Worm (Caenorhabditis elegans) whole organism, late embryonic: ENCODE measurements around the gene E04F6.8.

ENCODE experiments used
- C08G9.2 ChIP-seq: sonication (generic microtip); optimal IDR thresholded peaks from 2 replicates; lab custom pipeline; 2016; ENCODE audit warnings: mild to moderate bottlenecking, missing genetic modification characterization, moderate library complexity, missing compliant biosample characterization
- C38D4.7 ChIP-seq: fragments of 200-800 bp; sonication (Bioruptor generic); optimal IDR thresholded peaks from 2 replicates; lab custom pipeline; 2018; ENCODE audit warnings: mild to moderate bottlenecking, missing genetic modification characterization, moderate library complexity, missing compliant biosample characterization
- F13H6.1 ChIP-seq: sonication (generic microtip); optimal IDR thresholded peaks from 2 replicates; lab custom pipeline; 2016; ENCODE audit warnings: missing genetic modification characterization, missing compliant biosample characterization
- K02D7.2 ChIP-seq: sonication (generic microtip); optimal IDR thresholded peaks from 2 replicates; lab custom pipeline; 2017; ENCODE audit warnings: mild to moderate bottlenecking, missing genetic modification characterization, missing compliant biosample characterization
- Y22D7AL.16 ChIP-seq: sonication (generic microtip); optimal IDR thresholded peaks from 2 replicates; lab custom pipeline; 2016; ENCODE audit warnings: missing genetic modification characterization, missing compliant biosample characterization
- ceh-19 ChIP-seq: fragments of 200-800 bp; sonication (Bioruptor generic); optimal IDR thresholded peaks from 2 replicates; lab custom pipeline; 2018; ENCODE audit warnings: mild to moderate bottlenecking, missing genetic modification characterization, missing compliant biosample characterization
- ceh-22 ChIP-seq: sonication (generic microtip); optimal IDR thresholded peaks from 2 replicates; lab custom pipeline; 2017; ENCODE audit warnings: missing biosample characterization, missing genetic modification characterization
- ceh-24 ChIP-seq: sonication (generic microtip); optimal IDR thresholded peaks from 2 replicates; lab custom pipeline; 2016; ENCODE audit warnings: mild to moderate bottlenecking, missing genetic modification characterization, missing compliant biosample characterization
- ceh-30 ChIP-seq: fragments of 150-350 bp; optimal IDR thresholded peaks from 2 replicates; lab custom pipeline; 2014; ENCODE audit warnings: missing biosample characterization, missing genetic modification characterization
- ceh-31 ChIP-seq: sonication (generic microtip); optimal IDR thresholded peaks from 2 replicates; lab custom pipeline; 2016; ENCODE audit warnings: missing genetic modification characterization, missing compliant biosample characterization
- ceh-34 ChIP-seq: sonication (generic microtip); optimal IDR thresholded peaks from 2 replicates; lab custom pipeline; 2016; ENCODE audit warnings: mild to moderate bottlenecking, missing genetic modification characterization, missing compliant biosample characterization
- ceh-48 ChIP-seq: sonication (generic microtip); optimal IDR thresholded peaks from 2 replicates; lab custom pipeline; 2016; ENCODE audit warnings: missing genetic modification characterization, inconsistent platforms, missing compliant biosample characterization
- dmd-4 ChIP-seq: sonication (generic microtip); optimal IDR thresholded peaks from 2 replicates; lab custom pipeline; 2016; ENCODE audit warnings: borderline replicate concordance, missing genetic modification characterization, missing compliant biosample characterization
- dve-1 ChIP-seq: sonication (generic microtip); optimal IDR thresholded peaks from 2 replicates; lab custom pipeline; 2017; ENCODE audit warnings: antibody characterized with exemption, mild to moderate bottlenecking, missing genetic modification characterization, missing compliant biosample characterization
- elt-2 ChIP-seq: sonication (generic microtip); optimal IDR thresholded peaks from 2 replicates; lab custom pipeline; 2016; ENCODE audit warnings: missing genetic modification reagents, missing genetic modification characterization, missing compliant biosample characterization
- elt-4 ChIP-seq: sonication (generic microtip); optimal IDR thresholded peaks from 2 replicates; lab custom pipeline; 2016; ENCODE audit warnings: missing genetic modification characterization, missing compliant biosample characterization
- eyg-1 ChIP-seq: sonication (generic microtip); optimal IDR thresholded peaks from 2 replicates; lab custom pipeline; 2016; ENCODE audit warnings: missing genotype, missing genetic modification characterization, missing compliant biosample characterization
- fkh-10 ChIP-seq: fragments of 150-350 bp; optimal IDR thresholded peaks from 2 replicates; lab custom pipeline; 2014; ENCODE audit warnings: missing biosample characterization, missing genetic modification reagents, missing genetic modification characterization
- fkh-6 ChIP-seq: sonication (generic microtip); optimal IDR thresholded peaks from 2 replicates; lab custom pipeline; 2016; ENCODE audit warnings: missing genetic modification characterization, missing compliant biosample characterization
- gmeb-2 ChIP-seq: sonication (generic microtip); optimal IDR thresholded peaks from 2 replicates; lab custom pipeline; 2016; ENCODE audit warnings: missing genetic modification characterization, inconsistent platforms, missing compliant biosample characterization
- lim-6 ChIP-seq: sonication (generic microtip); optimal IDR thresholded peaks from 2 replicates; lab custom pipeline; 2016; ENCODE audit warnings: missing genetic modification characterization, missing compliant biosample characterization
- madf-2 ChIP-seq: sonication (generic microtip); optimal IDR thresholded peaks from 2 replicates; lab custom pipeline; 2017; ENCODE audit warnings: missing genetic modification characterization, missing compliant biosample characterization
- mec-3 ChIP-seq: sonication (generic microtip); optimal IDR thresholded peaks from 2 replicates; lab custom pipeline; 2016; ENCODE audit warnings: borderline replicate concordance, missing genetic modification characterization, missing compliant biosample characterization
- nfya-1 ChIP-seq: sonication (generic microtip); optimal IDR thresholded peaks from 2 replicates; lab custom pipeline; 2017; ENCODE audit warnings: missing genetic modification characterization, mild to moderate bottlenecking, missing compliant biosample characterization, antibody characterized with exemption, moderate library complexity
- nhr-11 ChIP-seq: fragments of 150-350 bp; optimal IDR thresholded peaks from 2 replicates; lab custom pipeline; 2014; ENCODE audit warnings: missing biosample characterization, missing genetic modification characterization
- nhr-232 ChIP-seq: sonication (generic microtip); optimal IDR thresholded peaks from 2 replicates; lab custom pipeline; 2016; ENCODE audit warnings: missing genetic modification characterization, missing compliant biosample characterization
- odd-2 ChIP-seq: sonication (generic microtip); optimal IDR thresholded peaks from 2 replicates; lab custom pipeline; 2017; ENCODE audit warnings: antibody characterized with exemption, mild to moderate bottlenecking, missing genetic modification characterization, missing compliant biosample characterization
- pat-9 ChIP-seq: fragments of 200-800 bp; sonication (Bioruptor generic); optimal IDR thresholded peaks from 2 replicates; lab custom pipeline; 2018; ENCODE audit warnings: mild to moderate bottlenecking, missing genetic modification characterization, moderate library complexity, missing compliant biosample characterization
- pha-2 ChIP-seq: sonication (generic microtip); optimal IDR thresholded peaks from 2 replicates; lab custom pipeline; 2017; ENCODE audit warnings: mild to moderate bottlenecking, missing genetic modification characterization, missing compliant biosample characterization
- pros-1 ChIP-seq: fragments of 150-350 bp; optimal IDR thresholded peaks from 2 replicates; lab custom pipeline; 2014; ENCODE audit warnings: missing biosample characterization, missing genetic modification reagents, missing genetic modification characterization
- sdc-2 ChIP-seq: sonication (generic microtip); optimal IDR thresholded peaks from 2 replicates; lab custom pipeline; 2016; ENCODE audit warnings: missing genotype, missing genetic modification characterization, missing compliant biosample characterization
- tbx-2 ChIP-seq: sonication (generic microtip); optimal IDR thresholded peaks from 2 replicates; lab custom pipeline; 2016; ENCODE audit warnings: missing genetic modification characterization, missing compliant biosample characterization
- unc-55 ChIP-seq: sonication (generic microtip); optimal IDR thresholded peaks from 2 replicates; lab custom pipeline; 2017; ENCODE audit warnings: missing biosample characterization, missing genetic modification reagents, missing genetic modification characterization
- unc-86 ChIP-seq: sonication (generic microtip); optimal IDR thresholded peaks from 2 replicates; lab custom pipeline; 2016; ENCODE audit warnings: missing genetic modification characterization, missing compliant biosample characterization
- zip-5 ChIP-seq: sonication (generic microtip); optimal IDR thresholded peaks from 2 replicates; lab custom pipeline; 2016; ENCODE audit warnings: missing genetic modification characterization, missing compliant biosample characterization

The E04F6.8 gene

DNA sequence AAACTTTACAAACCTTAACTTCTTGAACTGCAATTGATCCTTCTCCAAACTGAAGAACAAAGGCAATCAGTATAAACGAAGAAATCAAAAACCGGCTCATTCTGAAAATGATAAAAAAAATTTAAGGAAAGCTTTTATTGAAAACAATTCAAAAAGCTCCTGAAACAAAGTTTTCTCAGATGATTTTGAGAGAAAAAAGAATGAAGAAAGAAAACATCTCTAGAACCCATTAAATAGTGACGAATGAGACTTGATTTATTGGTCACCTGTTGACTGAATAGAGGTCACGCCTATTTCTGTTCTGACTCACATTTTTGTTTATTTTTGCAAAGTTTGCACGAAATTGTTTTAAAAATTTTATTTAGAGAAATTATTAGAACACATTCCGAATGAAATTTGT is at the start of gene E04F6.8:
TSS of gene E04F6.8 (minus strand) at position 101 of the 400 bp plus-strand sequence.
- TF ChIP-seq Y22D7AL.16 (tag; lab: Kevin White, UChicago) (no peak), gmeb-2 (no peak), ceh-19 (GFP tag; lab: Kevin White, UChicago) (no peak), unc-86 (tag; lab: Kevin White, UChicago) (no peak)
- TF ChIP-seq, all 69 proteins: peak for 0

DNA sequence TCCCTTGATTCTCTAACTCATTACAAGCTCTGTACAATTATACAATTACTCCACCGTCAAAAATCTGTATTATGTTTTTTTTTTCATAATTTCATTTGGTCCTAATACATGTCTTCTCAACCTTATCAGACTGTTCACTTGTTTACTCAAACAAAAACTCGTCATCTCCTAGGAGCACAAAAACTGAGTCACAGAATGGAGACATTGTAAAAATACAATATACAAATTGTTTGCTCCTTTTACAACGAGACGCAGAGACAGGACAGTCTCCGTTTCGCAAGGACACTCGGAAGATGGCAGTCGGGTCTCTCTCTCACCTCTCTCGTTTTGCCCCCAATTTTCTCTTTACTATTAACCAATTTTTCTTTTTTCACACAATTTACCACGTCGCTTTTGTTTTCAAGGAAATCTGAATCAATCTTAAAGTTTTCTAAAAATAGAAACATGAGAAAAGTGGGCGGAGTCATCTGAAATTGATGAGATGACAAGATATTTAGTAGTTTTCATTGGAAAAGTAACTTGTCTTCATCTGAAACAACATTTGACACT is 44.5 kb upstream of the E04F6.8 start, which contains the start of gene F32A5.8:
TSS of gene F32A5.8 (plus strand) at position 499 of the 549 bp plus-strand sequence.
- TF ChIP-seq odd-2 (tag; lab: Kevin White, UChicago) (peak; percentile 3), dve-1 (tag; lab: Kevin White, UChicago) (peak; percentile 50), Y22D7AL.16 (tag; lab: Kevin White, UChicago) (no peak)

DNA sequence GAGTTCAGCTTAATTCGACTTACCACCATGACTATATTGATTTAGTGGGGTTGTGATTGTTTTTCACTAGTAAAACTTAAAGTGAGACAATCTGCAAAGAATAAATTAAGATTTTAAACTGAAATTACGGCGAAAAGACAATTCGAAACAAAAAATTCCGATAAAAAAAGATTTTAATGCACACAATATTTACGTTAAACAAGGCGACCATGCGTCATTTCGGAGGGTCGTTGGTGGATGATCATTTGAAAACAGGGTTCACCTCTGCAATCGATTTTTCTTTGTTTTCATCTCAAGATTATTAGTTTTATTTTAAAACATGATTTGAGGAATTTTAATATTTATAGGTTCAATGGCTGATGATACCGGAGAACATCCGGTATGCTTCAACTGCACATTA is 41.9 kb upstream of the E04F6.8 start, which contains the start of gene lsm-4:
TSS of gene lsm-4 (minus strand) at position 91 of the 400 bp plus-strand sequence.
- TF ChIP-seq ceh-34 (tag; lab: Kevin White, UChicago), result no peak
- TF ChIP-seq ceh-48 (tag; lab: Kevin White, UChicago), result peak; percentile 30
- no peak for TF ChIP-seq nhr-232
- no peak for TF ChIP-seq nhr-11
- TF ChIP-seq pha-2 (tag; lab: Kevin White, UChicago), result no peak
- no peak for TF ChIP-seq C08G9.2 (tag; lab: Kevin White, UChicago)
- TF ChIP-seq mec-3, result no peak
- TF ChIP-seq, all 69 proteins: peak for 1

DNA sequence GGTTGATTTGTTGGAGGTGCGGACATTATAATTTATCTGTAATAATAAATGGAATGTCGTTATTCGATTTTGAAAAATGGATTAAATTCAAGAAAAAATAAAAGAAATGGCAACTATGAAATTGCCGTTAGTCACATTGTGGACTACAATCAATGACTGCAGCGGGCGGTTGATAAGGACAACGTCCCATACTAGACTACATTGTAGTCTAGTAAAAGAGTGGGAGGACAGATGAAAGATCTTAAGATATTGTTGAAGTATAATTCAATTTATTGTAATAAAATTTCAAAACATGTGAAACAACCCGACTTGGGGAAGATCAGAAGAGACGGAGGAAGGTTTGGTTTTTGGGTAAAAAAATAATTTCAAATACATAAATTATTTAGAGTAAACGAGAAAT is 40.8 kb upstream of the E04F6.8 start, which contains the start of the genes prx-13 and ada-2:
TSS of gene prx-13 (minus strand) at position 38 of the 400 bp plus-strand sequence.
TSS of gene ada-2 (plus strand) at position 282 of the 400 bp plus-strand sequence.
- TF ChIP-seq ceh-22, result no peak
- no peak for TF ChIP-seq ceh-48 (tag; lab: Kevin White, UChicago)
- TF ChIP-seq nhr-11, result no peak
- no peak for TF ChIP-seq pat-9 (tag; lab: Kevin White, UChicago)
- TF ChIP-seq eyg-1 (tag; lab: Kevin White, UChicago), result no peak
- TF ChIP-seq elt-2, result peak; percentile 73

DNA sequence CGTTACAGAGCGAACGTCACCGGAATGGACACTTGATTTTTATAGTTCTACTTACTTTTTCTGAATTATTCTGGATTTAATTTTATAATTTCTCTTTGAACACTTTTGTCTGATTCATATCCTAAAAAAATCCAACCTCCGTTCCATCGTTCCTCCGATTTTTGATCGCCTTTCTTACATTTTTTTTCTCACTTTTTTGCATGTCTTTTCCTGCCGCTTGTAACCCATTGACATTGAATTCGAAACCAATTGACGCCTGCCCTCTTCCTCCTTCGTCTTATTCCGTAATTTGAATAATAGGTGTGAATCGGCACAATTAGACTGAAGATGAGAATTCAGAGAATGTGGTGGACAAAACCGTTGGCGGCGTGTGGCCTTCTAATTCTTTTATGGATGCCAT is 34.4 kb upstream of the E04F6.8 start, which contains the start of gene skpo-3:
TSS of gene skpo-3 (plus strand) at position 301 of the 400 bp plus-strand sequence.
- TF ChIP-seq tbx-2 (no peak), unc-55 (GFP tag; lab: Kevin White, UChicago) (no peak), K02D7.2 (tag; lab: Kevin White, UChicago) (no peak), fkh-6 (tag; lab: Kevin White, UChicago) (no peak), ceh-34 (tag; lab: Kevin White, UChicago) (no peak), ceh-22 (no peak), nhr-11 (no peak), ceh-24 (tag; lab: Kevin White, UChicago) (no peak), elt-4 (tag; lab: Kevin White, UChicago) (no peak), ceh-30 (tag; lab: Kevin White, UChicago) (no peak), mec-3 (no peak), F13H6.1 (tag; lab: Kevin White, UChicago) (no peak), pha-2 (tag; lab: Kevin White, UChicago) (no peak), unc-86 (tag; lab: Kevin White, UChicago) (no peak), C38D4.7 (GFP tag; lab: Kevin White, UChicago) (no peak), madf-2 (tag; lab: Kevin White, UChicago) (no peak), ceh-31 (tag; lab: Kevin White, UChicago) (no peak), zip-5 (tag; lab: Kevin White, UChicago) (no peak), nfya-1 (tag; lab: Kevin White, UChicago) (no peak)

DNA sequence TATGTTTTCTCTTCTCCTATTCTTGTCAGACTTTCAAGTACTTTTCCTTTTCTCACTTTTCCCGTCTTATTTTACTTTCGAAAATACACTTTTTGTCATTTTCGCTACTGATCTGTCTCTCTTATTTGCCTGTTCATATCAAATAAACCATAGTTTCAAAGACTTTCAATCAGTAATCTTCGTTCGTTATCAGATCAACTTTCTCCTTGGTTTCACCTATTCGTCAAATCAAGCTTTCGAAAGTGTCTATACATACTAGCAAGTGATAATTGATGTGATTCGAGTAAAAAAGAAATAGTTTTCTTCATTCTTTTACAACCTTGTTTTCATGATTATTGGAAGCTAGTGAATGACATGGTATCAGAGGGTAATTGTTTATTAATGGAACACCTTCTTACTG is 31.6 kb upstream of the E04F6.8 start:
- no peak for TF ChIP-seq pros-1
- TF ChIP-seq sdc-2 (tag; lab: Kevin White, UChicago), result no peak
- no peak for TF ChIP-seq fkh-10
- TF ChIP-seq K02D7.2 (tag; lab: Kevin White, UChicago), result no peak
- TF ChIP-seq dmd-4 (tag; lab: Kevin White, UChicago), result no peak
- no peak for TF ChIP-seq F13H6.1 (tag; lab: Kevin White, UChicago)
- no peak for TF ChIP-seq lim-6 (tag; lab: Kevin White, UChicago)
